Worm (Caenorhabditis elegans) whole organism, young adult: ENCODE data around the gene rol-3.

Experiments used
- B0035.1 ChIP-seq: sonication (generic microtip); optimal IDR thresholded peaks from 2 replicates; lab custom pipeline; 2016; ENCODE audit warnings: missing genetic modification characterization, mild to moderate bottlenecking, missing compliant biosample characterization, missing genotype, missing genetic modification reagents
- B0261.1 ChIP-seq: sonication (generic microtip); optimal IDR thresholded peaks from 2 replicates; lab custom pipeline; 2016; ENCODE audit warnings: mild to moderate bottlenecking, missing genetic modification characterization, moderate library complexity, missing compliant biosample characterization
- C06A6.2 ChIP-seq: fragments of 200-800 bp; sonication (Bioruptor generic); conservative IDR thresholded peaks from 2 replicates; pipeline ENCODE4 v1.3.6; 2022; ENCODE audit warnings: missing genetic modification characterization, missing compliant biosample characterization
- C17E4.6 ChIP-seq: fragments of 200-800 bp; sonication (Bioruptor generic); IDR thresholded peaks from 2 replicates; pipeline ENCODE4 v1.3.6; 2022; ENCODE audit warnings: missing genetic modification reagents, missing genetic modification characterization, missing compliant biosample characterization
- F23B12.7 ChIP-seq: sonication (generic microtip); optimal IDR thresholded peaks from 2 replicates; lab custom pipeline; 2017; ENCODE audit warnings: missing genetic modification characterization, mild to moderate bottlenecking, missing compliant biosample characterization, antibody characterized with exemption, moderate library complexity; ENCODE audit not compliant: insufficient read depth
- F33H1.4 ChIP-seq: fragments of 200-800 bp; sonication (Bioruptor generic); IDR thresholded peaks from 2 replicates; pipeline ENCODE4 v1.3.6; 2022; ENCODE audit warnings: missing genetic modification reagents, missing genetic modification characterization, missing compliant biosample characterization
- F52B5.7 ChIP-seq: sonication (generic microtip); optimal IDR thresholded peaks from 2 replicates; lab custom pipeline; 2016; ENCODE audit warnings: mild to moderate bottlenecking, missing genetic modification characterization, missing compliant biosample characterization
- F57A8.1 ChIP-seq: fragments of 200-800 bp; sonication (Bioruptor generic); optimal IDR thresholded peaks from 2 replicates; lab custom pipeline; 2018; ENCODE audit warnings: mild to moderate bottlenecking, missing genetic modification characterization, moderate library complexity, missing compliant biosample characterization
- T07F8.4 ChIP-seq: sonication (generic microtip); optimal IDR thresholded peaks from 2 replicates; lab custom pipeline; 2016; ENCODE audit warnings: mild to moderate bottlenecking, missing genetic modification characterization, moderate library complexity, missing compliant biosample characterization
- T26A5.8 ChIP-seq: sonication (generic microtip); optimal IDR thresholded peaks from 2 replicates; lab custom pipeline; 2016; ENCODE audit warnings: missing genetic modification characterization, missing compliant biosample characterization
- Y79H2A.3 ChIP-seq: fragments of 200-800 bp; sonication (Bioruptor generic); conservative IDR thresholded peaks from 2 replicates; pipeline ENCODE4 v1.3.6; 2022; ENCODE audit warnings: missing genetic modification reagents, missing genetic modification characterization, missing compliant biosample characterization
- aptf-2 ChIP-seq: fragments of 200-800 bp; sonication (Bioruptor generic); conservative IDR thresholded peaks from 2 replicates; pipeline ENCODE4 v1.3.6; 2022; ENCODE audit warnings: missing genetic modification reagents, missing genetic modification characterization, missing compliant biosample characterization
- aptf-3 ChIP-seq: fragments of 200-800 bp; sonication (Bioruptor generic); IDR thresholded peaks from 2 replicates; pipeline ENCODE4 v1.3.6; 2022; ENCODE audit warnings: missing genetic modification characterization, missing compliant biosample characterization
- atf-7 ChIP-seq: sonication (generic microtip); optimal IDR thresholded peaks from 2 replicates; lab custom pipeline; 2017; ENCODE audit warnings: mild to moderate bottlenecking, missing genetic modification characterization, missing compliant biosample characterization
- attf-5 ChIP-seq: fragments of 200-800 bp; sonication (Bioruptor generic); optimal IDR thresholded peaks from 2 replicates; lab custom pipeline; 2018; ENCODE audit warnings: mild to moderate bottlenecking, missing genetic modification characterization, missing compliant biosample characterization
- bed-1 ChIP-seq: fragments of 200-800 bp; sonication (Bioruptor generic); IDR thresholded peaks from 2 replicates; pipeline ENCODE4 v1.3.6; 2022; ENCODE audit warnings: missing genetic modification reagents, missing genetic modification characterization, missing compliant biosample characterization
- bed-2 ChIP-seq: fragments of 200-800 bp; sonication (Bioruptor generic); IDR thresholded peaks from 2 replicates; pipeline ENCODE4 v1.3.6; 2022; ENCODE audit warnings: missing genetic modification reagents, missing genetic modification characterization, missing compliant biosample characterization
- ccch-3 ChIP-seq: fragments of 200-800 bp; sonication (Bioruptor generic); optimal IDR thresholded peaks from 2 replicates; lab custom pipeline; 2018; ENCODE audit warnings: mild to moderate bottlenecking, missing genetic modification characterization, missing compliant biosample characterization
- cebp-1 ChIP-seq, 2 experiments: fragments of 200-800 bp in 1 of 2; sonication (Bioruptor generic) in 1 of 2; sonication (generic microtip) in 1 of 2; IDR thresholded peaks in 1 of 2; optimal IDR thresholded peaks in 1 of 2; 2 replicates each; pipeline versions ENCODE4 v1.3.6 to Lab custom; 2017 to 2022; ENCODE audit warnings: missing compliant biosample characterization in 2 of 2, missing genetic modification characterization in 2 of 2, mild to moderate bottlenecking in 1 of 2, missing genetic modification reagents in 1 of 2, moderate library complexity in 1 of 2
- ceh-100 ChIP-seq: fragments of 200-800 bp; sonication (Bioruptor generic); IDR thresholded peaks from 2 replicates; pipeline ENCODE4 v1.3.6; 2022; ENCODE audit warnings: missing genetic modification reagents, missing genetic modification characterization, missing compliant biosample characterization
- ceh-58 ChIP-seq: fragments of 200-800 bp; sonication (Bioruptor generic); IDR thresholded peaks from 2 replicates; pipeline ENCODE4 v1.3.6; 2022; ENCODE audit warnings: missing genetic modification characterization, missing compliant biosample characterization
- chd-7 ChIP-seq: sonication (generic microtip); optimal IDR thresholded peaks from 2 replicates; lab custom pipeline; 2016; ENCODE audit warnings: mild to moderate bottlenecking, missing genetic modification characterization, moderate library complexity, missing compliant biosample characterization
- die-1 ChIP-seq: sonication (generic microtip); optimal IDR thresholded peaks from 2 replicates; lab custom pipeline; 2016; ENCODE audit warnings: missing genotype, mild to moderate bottlenecking, missing genetic modification characterization, missing compliant biosample characterization
- dpl-1 ChIP-seq: fragments of 150-350 bp; optimal IDR thresholded peaks from 2 replicates; lab custom pipeline; 2014; ENCODE audit warnings: missing biosample characterization, missing genetic modification reagents, missing genetic modification characterization
- efl-1 ChIP-seq: fragments of 150-350 bp; optimal IDR thresholded peaks from 2 replicates; lab custom pipeline; 2014; ENCODE audit warnings: missing biosample characterization, missing genetic modification reagents, missing genetic modification characterization
- egl-44 ChIP-seq: fragments of 200-800 bp; sonication (Bioruptor generic); IDR thresholded peaks from 2 replicates; pipeline ENCODE4 v1.3.6; 2022; ENCODE audit warnings: missing genetic modification reagents, missing genetic modification characterization, missing compliant biosample characterization
- ets-4 ChIP-seq: fragments of 200-800 bp; sonication (Bioruptor generic); optimal IDR thresholded peaks from 2 replicates; lab custom pipeline; 2018; ENCODE audit warnings: mild to moderate bottlenecking, missing genetic modification characterization, missing compliant biosample characterization
- hsf-1 ChIP-seq: fragments of 200-800 bp; sonication (Bioruptor generic); IDR thresholded peaks from 2 replicates; pipeline ENCODE4 v1.3.6; 2022; ENCODE audit warnings: missing genetic modification reagents, missing genetic modification characterization, missing compliant biosample characterization
- lag-1 ChIP-seq: fragments of 200-800 bp; sonication (Bioruptor generic); IDR thresholded peaks from 2 replicates; pipeline ENCODE4 v1.3.6; 2022; ENCODE audit warnings: missing genetic modification reagents, missing genetic modification characterization, missing compliant biosample characterization
- lsl-1 ChIP-seq: fragments of 200-800 bp; sonication (Bioruptor generic); optimal IDR thresholded peaks from 2 replicates; lab custom pipeline; 2018; ENCODE audit warnings: mild to moderate bottlenecking, missing genetic modification characterization, moderate library complexity, missing compliant biosample characterization
- madf-3 ChIP-seq: fragments of 200-800 bp; sonication (Bioruptor generic); IDR thresholded peaks from 2 replicates; pipeline ENCODE4 v1.3.6; 2022; ENCODE audit warnings: missing genetic modification reagents, missing genetic modification characterization, missing compliant biosample characterization
- mcd-1 ChIP-seq: fragments of 200-800 bp; sonication (Bioruptor generic); IDR thresholded peaks from 2 replicates; pipeline ENCODE4 v1.3.6; 2022; ENCODE audit warnings: missing genetic modification reagents, missing genetic modification characterization, missing compliant biosample characterization
- mes-4 ChIP-seq: sonication (generic microtip); optimal IDR thresholded peaks from 2 replicates; lab custom pipeline; 2016; ENCODE audit warnings: missing genotype, missing genetic modification characterization, missing compliant biosample characterization
- mxl-1 ChIP-seq: sonication (generic microtip); optimal IDR thresholded peaks from 2 replicates; lab custom pipeline; 2016; ENCODE audit warnings: missing genetic modification characterization, missing compliant biosample characterization
- nfya-1 ChIP-seq: sonication (generic microtip); optimal IDR thresholded peaks from 2 replicates; lab custom pipeline; 2017; ENCODE audit warnings: antibody characterized with exemption, missing compliant biosample characterization, missing genetic modification characterization, borderline replicate concordance; ENCODE audit not compliant: insufficient read depth
- nhr-90 ChIP-seq: sonication (generic microtip); optimal IDR thresholded peaks from 2 replicates; lab custom pipeline; 2016; ENCODE audit warnings: missing genotype, mild to moderate bottlenecking, missing genetic modification characterization, missing compliant biosample characterization
- pbrm-1 ChIP-seq: fragments of 200-800 bp; sonication (Bioruptor generic); IDR thresholded peaks from 2 replicates; pipeline ENCODE4 v1.3.6; 2022; ENCODE audit warnings: missing genetic modification reagents, missing genetic modification characterization, missing compliant biosample characterization
- repo-1 ChIP-seq: sonication (generic microtip); optimal IDR thresholded peaks from 2 replicates; lab custom pipeline; 2017; ENCODE audit warnings: mild to moderate bottlenecking, missing genetic modification characterization, missing compliant biosample characterization
- sdz-38 ChIP-seq: sonication (generic microtip); optimal IDR thresholded peaks from 2 replicates; lab custom pipeline; 2016; ENCODE audit warnings: missing genotype, missing genetic modification characterization, missing compliant biosample characterization
- snpc-1.1 ChIP-seq: sonication (generic microtip); optimal IDR thresholded peaks from 2 replicates; lab custom pipeline; 2017; ENCODE audit warnings: missing genetic modification characterization, mild to moderate bottlenecking, missing compliant biosample characterization, antibody characterized with exemption, moderate library complexity, missing genotype, missing genetic modification reagents; ENCODE audit not compliant: insufficient read depth
- snpc-3.4 ChIP-seq: sonication (generic microtip); optimal IDR thresholded peaks from 2 replicates; lab custom pipeline; 2017; ENCODE audit warnings: missing genetic modification characterization, mild to moderate bottlenecking, missing compliant biosample characterization, antibody characterized with exemption, moderate library complexity, missing genotype, missing genetic modification reagents
- tbp1 ChIP-seq: fragments of 200-800 bp; sonication (Bioruptor generic); optimal IDR thresholded peaks from 2 replicates; lab custom pipeline; 2018; ENCODE audit warnings: mild to moderate bottlenecking, missing genetic modification characterization, missing compliant biosample characterization
- tbx-9 ChIP-seq: sonication (generic microtip); optimal IDR thresholded peaks from 2 replicates; lab custom pipeline; 2016; ENCODE audit warnings: borderline replicate concordance, missing genetic modification characterization, inconsistent platforms, missing compliant biosample characterization
- unc-62 ChIP-seq: fragments of 150-350 bp; optimal IDR thresholded peaks from 2 replicates; lab custom pipeline; 2014; ENCODE audit warnings: missing biosample characterization, missing genetic modification reagents, missing genetic modification characterization
- zim-3 ChIP-seq: sonication (generic microtip); optimal IDR thresholded peaks from 2 replicates; lab custom pipeline; 2017; ENCODE audit warnings: mild to moderate bottlenecking, missing genetic modification characterization, moderate library complexity, missing compliant biosample characterization
- ztf-25 ChIP-seq: fragments of 200-800 bp; sonication (Bioruptor generic); IDR thresholded peaks from 2 replicates; pipeline ENCODE4 v1.3.6; 2022; ENCODE audit warnings: missing genetic modification reagents, missing genetic modification characterization, missing compliant biosample characterization
- ztf-28 ChIP-seq: fragments of 200-800 bp; sonication (Bioruptor generic); IDR thresholded peaks from 2 replicates; pipeline ENCODE4 v1.3.6; 2022; ENCODE audit warnings: missing genetic modification reagents, missing genetic modification characterization, missing compliant biosample characterization

Gene rol-3

DNA sequence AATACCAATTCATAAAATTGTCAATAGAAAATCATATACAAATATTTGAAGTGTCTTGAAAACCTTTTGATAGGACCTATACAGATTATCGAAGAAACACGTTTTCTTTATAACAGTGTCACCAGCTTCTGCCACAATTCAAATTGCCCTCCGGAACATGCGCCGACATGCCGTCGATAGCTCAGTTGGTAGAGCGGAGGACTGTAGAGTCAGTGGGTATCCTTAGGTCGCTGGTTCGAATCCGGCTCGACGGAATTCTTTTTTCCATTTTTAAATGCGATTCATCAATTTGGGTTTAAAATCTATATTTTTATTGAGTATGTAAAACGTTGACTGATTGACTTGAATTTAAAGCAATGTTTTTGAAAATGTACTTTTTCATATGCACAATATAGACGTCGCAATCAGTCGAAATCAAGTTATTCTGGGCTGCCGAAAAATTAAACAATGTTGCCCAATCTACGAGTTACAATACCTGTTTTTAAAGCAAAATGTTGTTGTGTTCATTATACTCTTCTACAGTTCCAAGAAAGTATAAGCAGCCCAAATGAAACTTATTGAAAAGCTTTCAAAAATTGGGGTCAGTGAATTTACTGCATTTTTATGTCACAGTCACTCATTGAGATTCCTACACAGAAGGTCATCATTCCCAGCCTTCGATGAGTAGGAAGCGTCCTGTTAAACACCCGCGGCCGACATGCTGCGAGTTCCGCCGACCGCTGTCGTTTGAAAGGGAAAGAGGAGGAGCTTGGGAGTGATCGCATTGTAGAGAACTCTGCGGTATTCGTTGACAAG lies 9.3 kb upstream of the rol-3 start:
- TF ChIP-seq ccch-3 (GFP tag; lab: Kevin White, UChicago) (no peak), bed-1 (no peak), ztf-25 (GFP tag; lab: Robert Waterston, UW) (no peak), egl-44 (GFP tag; lab: Robert Waterston, UW) (0 out of 2 replicates have a peak, but pooled peaks have one; percentile 34), pbrm-1 (peak; percentile 98), unc-62 (no peak), sdz-38 (tag; lab: Kevin White, UChicago) (no peak), cebp-1 (GFP tag; IDR thresholded peaks at IDR 0.05; lab: Robert Waterston, UW) (no peak), cebp-1 (tag; optimal IDR thresholded peaks at IDR 0.05; lab: Kevin White, UChicago) (peak; percentile 25), F23B12.7 (peak; percentile 86), C06A6.2 (GFP tag; lab: Robert Waterston, UW) (no peak), madf-3 (GFP tag; lab: Robert Waterston, UW) (no peak), B0035.1 (tag; lab: Kevin White, UChicago) (peak; percentile 46), attf-5 (GFP tag; lab: Kevin White, UChicago) (no peak), ceh-100 (GFP tag; lab: Robert Waterston, UW) (peak; percentile 60; the same call in 1 of the 2 replicates), ets-4 (GFP tag; lab: Kevin White, UChicago) (no peak), F33H1.4 (GFP tag; lab: Robert Waterston, UW) (peak; percentile 64), lsl-1 (GFP tag; lab: Kevin White, UChicago) (peak; percentile 67), mes-4 (tag; lab: Kevin White, UChicago) (peak; percentile 29), ztf-28 (no peak), efl-1 (peak; percentile 17), F57A8.1 (no peak), tbp1 (GFP tag; lab: Kevin White, UChicago) (peak; percentile 88), F52B5.7 (no peak), bed-2 (GFP tag; lab: Robert Waterston, UW) (no peak), hsf-1 (GFP tag; lab: Robert Waterston, UW) (peak; percentile 91), chd-7 (tag; lab: Kevin White, UChicago) (no peak), T26A5.8 (tag; lab: Kevin White, UChicago) (no peak), tbx-9 (tag; lab: Kevin White, UChicago) (no peak), ceh-58 (GFP tag; lab: Robert Waterston, UW) (no peak), nfya-1 (tag; lab: Kevin White, UChicago) (no peak), aptf-2 (GFP tag; lab: Robert Waterston, UW) (no peak), T07F8.4 (tag; lab: Kevin White, UChicago) (no peak), B0261.1 (peak; percentile 69), dpl-1 (no peak), nhr-90 (tag; lab: Kevin White, UChicago) (peak; percentile 16), mxl-1 (tag; lab: Kevin White, UChicago) (peak; percentile 42), repo-1 (peak; percentile 79), mcd-1 (GFP tag; lab: Robert Waterston, UW) (peak; percentile 75), die-1 (tag; lab: Kevin White, UChicago) (peak; percentile 49), C17E4.6 (GFP tag; lab: Robert Waterston, UW) (peak; percentile 70), atf-7 (tag; lab: Kevin White, UChicago) (no peak), snpc-3.4 (tag; lab: Kevin White, UChicago) (peak; percentile 97), aptf-3 (GFP tag; lab: Robert Waterston, UW) (no peak), lag-1 (GFP tag; lab: Robert Waterston, UW) (no peak), Y79H2A.3 (GFP tag; lab: Robert Waterston, UW) (no peak), zim-3 (no peak), snpc-1.1 (tag; lab: Kevin White, UChicago) (peak; percentile 99)
